Fruit fly (Drosophila melanogaster) whole organism, wandering third instar larva: ENCODE data around the gene Ssu72.

Source experiments
- Abd-B ChIP-seq: fragments of >200 bp; optimal IDR thresholded peaks from 2 replicates; lab custom pipeline; 2017; ENCODE audit warnings: missing biosample characterization, missing genetic modification characterization
- CG32264 ChIP-seq: fragments of 200-800 bp; sonication (Bioruptor generic); optimal IDR thresholded peaks from 2 replicates; lab custom pipeline; 2016; ENCODE audit warnings: missing biosample characterization, missing genetic modification characterization
- CG9705 ChIP-seq: fragments of 200-800 bp; sonication (Bioruptor generic); optimal IDR thresholded peaks from 2 replicates; lab custom pipeline; 2018; ENCODE audit warnings: missing biosample characterization, mild to moderate bottlenecking, missing genetic modification characterization
- CrebA ChIP-seq: fragments of 200-800 bp; sonication (Bioruptor generic); optimal IDR thresholded peaks from 2 replicates; lab custom pipeline; 2016; ENCODE audit warnings: missing biosample characterization, mild to moderate bottlenecking, missing genetic modification characterization, borderline replicate concordance
- Dfd ChIP-seq: fragments of >200 bp; optimal IDR thresholded peaks from 2 replicates; lab custom pipeline; 2017; ENCODE audit warnings: missing biosample characterization, missing genetic modification characterization
- Dif ChIP-seq: fragments of 200-275, 200-300 bp; sonication (Bioruptor generic); optimal IDR thresholded peaks from 2 replicates; lab custom pipeline; 2018; ENCODE audit warnings: missing biosample characterization, missing genetic modification characterization; ENCODE audit not compliant: partially characterized antibody
- GATAd ChIP-seq: sonication (Bioruptor generic); optimal IDR thresholded peaks from 2 replicates; lab custom pipeline; 2016; ENCODE audit warnings: missing biosample characterization, missing genetic modification characterization
- HLH106 ChIP-seq: fragments of 200-800 bp; optimal IDR thresholded peaks from 3 replicates; lab custom pipeline; 2019; ENCODE audit warnings: missing biosample characterization, mild to moderate bottlenecking, missing genetic modification characterization, moderate library complexity
- Hnf4 ChIP-seq: fragments of 200-800 bp; sonication (Bioruptor generic); optimal IDR thresholded peaks from 2 replicates; lab custom pipeline; 2016; ENCODE audit warnings: missing biosample characterization, mild to moderate bottlenecking, missing genetic modification characterization
- Hr78 ChIP-seq: fragments of >200 bp; optimal IDR thresholded peaks from 2 replicates; lab custom pipeline; 2017; ENCODE audit warnings: missing biosample characterization, missing genetic modification characterization
- Hr83 ChIP-seq: fragments of 200-300 bp; sonication (Bioruptor generic); optimal IDR thresholded peaks from 2 replicates; lab custom pipeline; 2016; ENCODE audit warnings: missing biosample characterization, mild to moderate bottlenecking, missing genetic modification characterization, moderate library complexity; ENCODE audit not compliant: poor library complexity, severe bottlenecking
- Jra ChIP-seq: sonication (Bioruptor generic); optimal IDR thresholded peaks from 2 replicates; lab custom pipeline; 2016; ENCODE audit warnings: missing biosample characterization, missing genetic modification characterization
- Mio ChIP-seq: sonication (Bioruptor generic); optimal IDR thresholded peaks from 2 replicates; lab custom pipeline; 2016; ENCODE audit warnings: missing biosample characterization, missing genetic modification characterization
- Myc ChIP-seq: fragments of >200 bp; optimal IDR thresholded peaks from 2 replicates; lab custom pipeline; 2017
- N ChIP-seq: fragments of >200 bp; optimal IDR thresholded peaks from 2 replicates; lab custom pipeline; 2018; ENCODE audit warnings: missing biosample characterization, missing external identifiers, missing genetic modification characterization
- OdsH ChIP-seq: fragments of 200-800 bp; sonication (Bioruptor generic); optimal IDR thresholded peaks from 2 replicates; lab custom pipeline; 2016; ENCODE audit warnings: missing biosample characterization, mild to moderate bottlenecking, missing genetic modification characterization
- Rel ChIP-seq, 2 experiments: fragments of 200-800 bp; sonication (Bioruptor generic) in 1 of 2; optimal IDR thresholded peaks; 2 replicates in 1 of 2; 3 replicates in 1 of 2; lab custom pipeline; 2016 to 2019; ENCODE audit warnings: mild to moderate bottlenecking in 2 of 2, missing biosample characterization in 2 of 2, missing genetic modification characterization in 2 of 2, moderate library complexity in 1 of 2
- Sp1 ChIP-seq: fragments of 200-800 bp; sonication (Bioruptor generic); optimal IDR thresholded peaks from 3 replicates; lab custom pipeline; 2019; ENCODE audit warnings: missing biosample characterization, mild to moderate bottlenecking, missing genetic modification characterization, moderate library complexity
- Vsx2 ChIP-seq: fragments of 200-300, 225-300 bp; sonication (Bioruptor generic); optimal IDR thresholded peaks from 2 replicates; lab custom pipeline; 2018; ENCODE audit warnings: missing biosample characterization, missing genetic modification characterization; ENCODE audit not compliant: partially characterized antibody
- br ChIP-seq: fragments of 200-800 bp; sonication (Bioruptor generic); optimal IDR thresholded peaks from 2 replicates; lab custom pipeline; 2016; ENCODE audit warnings: missing biosample characterization, missing genetic modification characterization
- brk ChIP-seq: fragments of 200-800 bp; sonication (Bioruptor generic); optimal IDR thresholded peaks from 2 replicates; lab custom pipeline; 2016; ENCODE audit warnings: missing biosample characterization, mild to moderate bottlenecking, missing genetic modification characterization
- dl ChIP-seq, 2 experiments: fragments of 175-275, 200-275 bp in 1 of 2; fragments of 200-275 bp in 1 of 2; sonication (Bioruptor generic); optimal IDR thresholded peaks; lab custom pipeline; 2018; ENCODE audit warnings: mild to moderate bottlenecking in 2 of 2, missing biosample characterization in 2 of 2, missing genetic modification characterization in 2 of 2, moderate library complexity in 2 of 2; ENCODE audit not compliant: partially characterized antibody in 2 of 2, insufficient read depth in 1 of 2
- dmrt93B ChIP-seq: fragments of 200-800 bp; sonication (Bioruptor generic); optimal IDR thresholded peaks from 2 replicates; lab custom pipeline; 2018; ENCODE audit warnings: missing biosample characterization, mild to moderate bottlenecking, missing genetic modification characterization
- dsf ChIP-seq: sonication (Bioruptor generic); optimal IDR thresholded peaks from 2 replicates; lab custom pipeline; 2016; ENCODE audit warnings: missing biosample characterization, missing genetic modification characterization, borderline replicate concordance
- ey ChIP-seq: fragments of 200-800 bp; sonication (Bioruptor generic); optimal IDR thresholded peaks from 2 replicates; lab custom pipeline; 2016; ENCODE audit warnings: missing biosample characterization, missing genetic modification characterization
- foxo ChIP-seq, 2 experiments: fragments of 200-800 bp; sonication (Bioruptor generic); optimal IDR thresholded peaks; 2 replicates in 1 of 2; 3 replicates in 1 of 2; lab custom pipeline; 2016 to 2017; ENCODE audit warnings: missing biosample characterization in 2 of 2, missing genetic modification characterization in 2 of 2
- fru ChIP-seq: fragments of 200-800 bp; sonication (Bioruptor generic); optimal IDR thresholded peaks from 3 replicates; lab custom pipeline; 2016; ENCODE audit warnings: missing biosample characterization, mild to moderate bottlenecking, missing genetic modification characterization
- h ChIP-seq: fragments of 200-800 bp; sonication (Bioruptor generic); optimal IDR thresholded peaks from 3 replicates; lab custom pipeline; 2016; ENCODE audit warnings: missing biosample characterization, mild to moderate bottlenecking, missing genetic modification characterization
- jim ChIP-seq: fragments of 175-275, 200-325 bp; sonication (Bioruptor generic); optimal IDR thresholded peaks from 2 replicates; lab custom pipeline; 2016; ENCODE audit warnings: missing biosample characterization, mild to moderate bottlenecking, missing genetic modification characterization
- lola ChIP-seq: fragments of >200 bp; optimal IDR thresholded peaks from 2 replicates; lab custom pipeline; 2017; ENCODE audit warnings: missing biosample characterization, missing genetic modification characterization
- pan ChIP-seq: fragments of >200 bp; optimal IDR thresholded peaks from 2 replicates; lab custom pipeline; 2017
- psq ChIP-seq: fragments of 200-800 bp; sonication (Bioruptor generic); optimal IDR thresholded peaks from 3 replicates; lab custom pipeline; 2017; ENCODE audit warnings: missing biosample characterization, mild to moderate bottlenecking, missing genetic modification characterization, moderate library complexity
- rgr ChIP-seq: fragments of 200-800 bp; sonication (Bioruptor generic); optimal IDR thresholded peaks from 3 replicates; lab custom pipeline; 2016; ENCODE audit warnings: missing biosample characterization, mild to moderate bottlenecking, missing genetic modification characterization
- sage ChIP-seq: fragments of 200-800 bp; sonication (Bioruptor generic); optimal IDR thresholded peaks from 2 replicates; lab custom pipeline; 2016; ENCODE audit warnings: missing biosample characterization, mild to moderate bottlenecking, missing genetic modification characterization
- sv ChIP-seq: fragments of 200-800 bp; sonication (Bioruptor generic); optimal IDR thresholded peaks from 3 replicates; lab custom pipeline; 2016; ENCODE audit warnings: missing biosample characterization, missing genetic modification characterization
- tai ChIP-seq: sonication (Bioruptor generic); optimal IDR thresholded peaks from 2 replicates; lab custom pipeline; 2016; ENCODE audit warnings: missing biosample characterization, missing genetic modification characterization
- usp ChIP-seq: fragments of >200 bp; optimal IDR thresholded peaks from 2 replicates; lab custom pipeline; 2017; ENCODE audit warnings: missing biosample characterization, missing genetic modification characterization
- woc ChIP-seq: sonication (Bioruptor generic); optimal IDR thresholded peaks from 2 replicates; lab custom pipeline; 2016; ENCODE audit warnings: missing biosample characterization, mild to moderate bottlenecking, missing genetic modification characterization

Ssu72 gene

dm6 chrX:19675662-19676061, 11.3 kb downstream of the Ssu72 start, which contains the start of gene et:
et (minus strand) TSS chrX:19675891.
- no peak for TF ChIP-seq lola (GFP tag; lab: Kevin White, UChicago)
- no peak for TF ChIP-seq fru (GFP tag; lab: Kevin White, UChicago)
- no peak for TF ChIP-seq N (GFP tag; lab: Kevin White, UChicago)
- no peak for TF ChIP-seq rgr
- no peak for TF ChIP-seq sv (GFP tag; lab: Kevin White, UChicago)
- no peak for TF ChIP-seq foxo (GFP tag; optimal IDR thresholded peaks at IDR 0.05; lab: Kevin White, UChicago)
- TF ChIP-seq dl (GFP tag; optimal IDR thresholded peaks at IDR 0.05; lab: Kevin White, UChicago; ENCODE audit: insufficient read depth in 1 of 2, partially characterized antibody in 2 of 2), result no peak
- no peak for TF ChIP-seq h (GFP tag; lab: Kevin White, UChicago)
- no peak for TF ChIP-seq GATAd (GFP tag; lab: Kevin White, UChicago)
- TF ChIP-seq Abd-B, result no peak
- TF ChIP-seq ey (GFP tag; lab: Kevin White, UChicago), result no peak
- no peak for TF ChIP-seq tai (GFP tag; lab: Kevin White, UChicago)
- no peak for TF ChIP-seq HLH106 (tag; lab: Kevin White, UChicago)
- TF ChIP-seq, all 38 proteins: peak for 0

DNA sequence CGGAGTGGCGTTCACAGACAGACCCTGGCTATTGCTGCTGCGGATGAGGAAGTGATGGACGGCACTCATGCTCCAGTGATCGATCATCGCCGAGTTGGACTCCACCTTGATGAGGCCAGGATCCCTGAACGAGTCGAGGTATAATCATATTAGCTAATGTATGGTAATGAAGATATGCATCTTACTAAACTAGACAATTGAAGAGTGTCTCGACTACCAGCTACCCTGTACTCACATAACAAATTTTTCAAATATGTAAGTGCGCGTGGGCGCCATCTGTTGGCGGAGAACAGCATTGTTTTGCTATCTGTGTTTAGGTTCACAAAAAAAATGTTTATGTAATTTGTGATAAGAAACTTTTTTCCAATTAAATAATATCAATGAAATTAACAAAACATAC, 14.8 kb downstream of the Ssu72 start:
- TF ChIP-seq usp (GFP tag; lab: Kevin White, UChicago), result no peak
- no peak for TF ChIP-seq CG9705 (GFP tag; lab: Kevin White, UChicago)
- TF ChIP-seq Hr83 (GFP tag; lab: Kevin White, UChicago), result no peak
- TF ChIP-seq dmrt93B (GFP tag; lab: Kevin White, UChicago), result no peak
- TF ChIP-seq ey (GFP tag; lab: Kevin White, UChicago), result no peak
- TF ChIP-seq GATAd (GFP tag; lab: Kevin White, UChicago), result no peak
- TF ChIP-seq Mio (GFP tag; lab: Kevin White, UChicago), result no peak
- no peak for TF ChIP-seq rgr
- no peak for TF ChIP-seq woc (GFP tag; lab: Kevin White, UChicago)
- TF ChIP-seq h (GFP tag; lab: Kevin White, UChicago), result no peak
- TF ChIP-seq Jra (GFP tag; lab: Kevin White, UChicago), result no peak
- no peak for TF ChIP-seq br
- TF ChIP-seq, all 38 proteins: peak for 0

- peak; percentile 16 for TF ChIP-seq HLH106 (tag; lab: Kevin White, UChicago)
- TF ChIP-seq dl (GFP tag; optimal IDR thresholded peaks at IDR 0.05; lab: Kevin White, UChicago; ENCODE audit: insufficient read depth in 1 of 2, partially characterized antibody in 2 of 2), result peak; percentile 86 to 97
- no peak for TF ChIP-seq tai (GFP tag; lab: Kevin White, UChicago)
- TF ChIP-seq Hr83 (GFP tag; lab: Kevin White, UChicago), result no peak
- TF ChIP-seq Dfd (GFP tag; lab: Kevin White, UChicago), result no peak
- TF ChIP-seq foxo (GFP tag; optimal IDR thresholded peaks at IDR 0.05; lab: Kevin White, UChicago), result peak in 1 of 2 experiments; percentile 2
- TF ChIP-seq Rel (GFP tag; optimal IDR thresholded peaks at IDR 0.05; lab: Kevin White, UChicago), result no peak
- peak; percentile 4 for TF ChIP-seq Rel (tag; optimal IDR thresholded peaks at IDR 0.05; lab: Kevin White, UChicago)
- no peak for TF ChIP-seq Jra (GFP tag; lab: Kevin White, UChicago)
- TF ChIP-seq jim (GFP tag; lab: Kevin White, UChicago), result no peak
- no peak for TF ChIP-seq pan (lab: Kevin White, UChicago)
- TF ChIP-seq Mio (GFP tag; lab: Kevin White, UChicago), result no peak
- TF ChIP-seq Myc (lab: Kevin White, UChicago), result no peak
- no peak for TF ChIP-seq psq (GFP tag; lab: Kevin White, UChicago)
- TF ChIP-seq ey (GFP tag; lab: Kevin White, UChicago), result no peak
- no peak for TF ChIP-seq sv (GFP tag; lab: Kevin White, UChicago)
- no peak for TF ChIP-seq CrebA (GFP tag; lab: Kevin White, UChicago)
- TF ChIP-seq h (GFP tag; lab: Kevin White, UChicago), result peak; percentile 29
- no peak for TF ChIP-seq dmrt93B (GFP tag; lab: Kevin White, UChicago)
- peak; percentile 96 for TF ChIP-seq Dif (GFP tag; lab: Kevin White, UChicago)
- TF ChIP-seq lola (GFP tag; lab: Kevin White, UChicago), result no peak
- peak; percentile 21 for TF ChIP-seq rgr
- TF ChIP-seq OdsH (GFP tag; lab: Kevin White, UChicago), result no peak
- TF ChIP-seq fru (GFP tag; lab: Kevin White, UChicago), result peak; percentile 30
- TF ChIP-seq woc (GFP tag; lab: Kevin White, UChicago), result peak; percentile 1
- TF ChIP-seq Vsx2, result no peak
- peak; percentile 8 for TF ChIP-seq br
- TF ChIP-seq GATAd (GFP tag; lab: Kevin White, UChicago), result no peak
- TF ChIP-seq brk (GFP tag; lab: Kevin White, UChicago), result no peak
- TF ChIP-seq Hr78 (GFP tag; lab: Kevin White, UChicago), result no peak
- TF ChIP-seq usp (GFP tag; lab: Kevin White, UChicago), result no peak
- peak; percentile 38 for TF ChIP-seq N (GFP tag; lab: Kevin White, UChicago)
- TF ChIP-seq dsf (GFP tag; lab: Kevin White, UChicago), result no peak
- no peak for TF ChIP-seq sage
- TF ChIP-seq CG32264 (GFP tag; lab: Kevin White, UChicago), result no peak
- no peak for TF ChIP-seq Hnf4 (GFP tag; lab: Kevin White, UChicago)
- TF ChIP-seq Abd-B, result no peak
- peak; percentile 23 for TF ChIP-seq CG9705 (GFP tag; lab: Kevin White, UChicago)
- TF ChIP-seq Sp1 (GFP tag; lab: Kevin White, UChicago), result peak; percentile 27
Observed at dm6 chrX:19683040-19683875, 18.9 kb downstream of the Ssu72 start, which contains the start of the genes dome and Ubqn. dome (minus strand) TSS chrX:19683518. Ubqn (plus strand) TSS chrX:19683808.
